Worm (Caenorhabditis elegans) whole organism, midembryonic: ENCODE measurements around the gene srg-39.

ENCODE experiments used
- T22C8.4 ChIP-seq: fragments of 200-800 bp; sonication (Bioruptor generic); IDR thresholded peaks from 2 replicates; pipeline ENCODE4 v1.3.6; 2022; ENCODE audit warnings: missing genetic modification characterization, missing compliant biosample characterization
- cog-1 ChIP-seq: sonication (generic microtip); optimal IDR thresholded peaks from 2 replicates; lab custom pipeline; 2016; ENCODE audit warnings: missing genetic modification characterization, missing compliant biosample characterization
- flt-1 ChIP-seq: fragments of 200-800 bp; sonication (Bioruptor generic); IDR thresholded peaks from 2 replicates; pipeline ENCODE4 v1.3.6; 2022; ENCODE audit warnings: missing genetic modification characterization, missing compliant biosample characterization
- klf-2 ChIP-seq: fragments of 200-800 bp; sonication (Bioruptor generic); conservative IDR thresholded peaks from 2 replicates; pipeline ENCODE4 v1.3.6; 2022; ENCODE audit warnings: missing genetic modification reagents, missing genetic modification characterization, missing compliant biosample characterization
- med-1 ChIP-seq: sonication (generic microtip); optimal IDR thresholded peaks from 2 replicates; lab custom pipeline; 2017; ENCODE audit warnings: missing genetic modification characterization, mild to moderate bottlenecking, missing compliant biosample characterization, antibody characterized with exemption, missing genetic modification reagents; ENCODE audit not compliant: insufficient read depth
- ref-1 ChIP-seq: fragments of 200-800 bp; sonication (Bioruptor generic); conservative IDR thresholded peaks from 2 replicates; pipeline ENCODE4 v1.3.6; 2022; ENCODE audit warnings: missing genetic modification reagents, missing genetic modification characterization, missing compliant biosample characterization
- tab-1 ChIP-seq: fragments of 200-800 bp; sonication (Bioruptor generic); IDR thresholded peaks from 2 replicates; pipeline ENCODE4 v1.3.6; 2022; ENCODE audit warnings: missing genetic modification characterization, missing compliant biosample characterization
- ztf-23 ChIP-seq: fragments of 200-800 bp; sonication (Bioruptor generic); IDR thresholded peaks from 2 replicates; pipeline ENCODE4 v1.3.6; 2022; ENCODE audit warnings: missing genetic modification reagents, missing genetic modification characterization, missing compliant biosample characterization
- ztf-29 ChIP-seq: fragments of 200-800 bp; sonication (Bioruptor generic); IDR thresholded peaks from 2 replicates; pipeline ENCODE4 v1.3.6; 2022; ENCODE audit warnings: missing genetic modification reagents, missing genetic modification characterization, missing compliant biosample characterization

Gene srg-39

DNA sequence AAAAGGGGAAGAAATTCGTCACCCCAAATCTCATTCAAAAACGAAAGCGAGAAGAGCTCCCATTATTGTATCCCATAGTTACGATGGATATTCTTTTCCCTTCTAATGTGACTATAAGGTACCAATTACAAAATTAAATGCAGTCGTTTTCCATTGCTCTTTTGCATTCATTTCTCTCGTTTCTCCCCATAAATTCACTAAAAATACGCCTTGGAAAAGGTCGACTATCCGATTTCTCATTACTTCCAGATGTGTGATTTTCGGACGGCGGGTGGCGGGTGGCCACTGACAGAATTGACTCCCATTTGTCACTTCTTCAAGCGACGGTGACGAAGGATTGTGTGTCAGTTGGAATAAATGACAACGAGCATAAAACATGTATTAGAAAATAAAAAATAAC is 18.7 kb downstream of the srg-39 start:
- TF ChIP-seq flt-1 (GFP tag; lab: Robert Waterston, UW) (no peak), cog-1 (tag; lab: Kevin White, UChicago) (no peak), T22C8.4 (GFP tag; lab: Robert Waterston, UW) (no peak), ztf-29 (GFP tag; lab: Robert Waterston, UW) (no peak)

ce11 chrV:11131801-11132200 is 20.4 kb downstream of the srg-39 start:
- TF ChIP-seq ref-1 (GFP tag; lab: Robert Waterston, UW) (no peak), flt-1 (GFP tag; lab: Robert Waterston, UW) (no peak), ztf-23 (GFP tag; lab: Robert Waterston, UW) (no peak), tab-1 (GFP tag; lab: Robert Waterston, UW) (no peak), med-1 (no peak), T22C8.4 (GFP tag; lab: Robert Waterston, UW) (no peak)

- no peak for TF ChIP-seq cog-1 (tag; lab: Kevin White, UChicago)
These were observed 25.0 kb downstream of the srg-39 start, which contains the start of gene jmjd-5 for ce11 chrV:11127197-11127596. Gene jmjd-5, plus strand, starts transcription at chrV:11127497.

DNA sequence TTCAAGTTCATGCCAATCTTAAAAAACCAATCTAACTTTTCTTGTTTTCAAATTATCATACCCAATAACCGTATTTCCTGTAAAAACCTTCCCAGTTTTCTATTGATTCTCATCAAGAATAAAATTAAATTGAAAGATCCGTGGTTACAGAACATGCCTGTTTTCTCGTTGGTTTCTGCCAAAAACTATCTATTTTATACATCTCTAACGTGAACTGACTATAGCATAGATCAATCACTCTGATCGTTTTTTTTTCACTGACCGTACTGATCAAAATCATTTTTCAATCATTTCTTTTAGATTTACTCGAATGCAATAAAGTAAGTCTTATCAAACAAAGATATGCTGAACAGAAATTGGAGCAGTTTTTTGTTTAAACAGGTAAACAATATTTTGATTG is 27.3 kb downstream of the srg-39 start, which contains the start of gene C06H2.2:
C06H2.2 (plus strand) TSS at position 301 of the 400 bp plus-strand sequence.
- no peak for TF ChIP-seq ztf-23 (GFP tag; lab: Robert Waterston, UW)
- TF ChIP-seq cog-1 (tag; lab: Kevin White, UChicago): no peak
- no peak for TF ChIP-seq ref-1 (GFP tag; lab: Robert Waterston, UW)
- TF ChIP-seq med-1: no peak
- TF ChIP-seq flt-1 (GFP tag; lab: Robert Waterston, UW): no peak
- TF ChIP-seq klf-2 (GFP tag; lab: Robert Waterston, UW): no peak
- no peak for TF ChIP-seq T22C8.4 (GFP tag; lab: Robert Waterston, UW)
- TF ChIP-seq tab-1 (GFP tag; lab: Robert Waterston, UW): no peak
- TF ChIP-seq ztf-29 (GFP tag; lab: Robert Waterston, UW): no peak

DNA sequence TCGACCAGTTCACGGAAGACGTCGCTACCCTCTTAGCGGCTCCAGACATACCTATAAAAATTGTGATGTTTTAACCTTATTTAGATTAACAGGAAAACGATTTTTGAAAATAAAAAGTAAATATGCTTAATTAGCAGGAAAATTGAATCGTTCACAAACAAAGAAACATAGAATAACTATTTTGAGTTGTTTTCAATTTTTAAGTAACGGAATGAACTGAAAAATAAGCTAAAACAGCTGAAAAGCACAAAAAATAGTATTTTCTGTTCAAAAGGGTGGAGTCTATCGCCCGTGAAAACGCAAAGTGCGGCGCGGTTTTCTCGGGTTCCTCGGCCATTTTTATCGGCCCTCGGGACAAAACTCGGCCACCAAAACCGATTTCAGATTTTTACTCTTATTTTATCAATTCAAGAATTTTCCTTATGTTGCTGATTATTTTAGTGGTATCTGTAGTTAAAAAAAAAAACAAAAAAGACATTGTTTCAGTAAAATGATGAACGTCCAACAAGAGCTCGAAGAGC is 28.4 kb downstream of the srg-39 start, which contains the start of the genes atp-5 and lmtr-3:
atp-5 (minus strand) TSS at position 51 of the 521 bp plus-strand sequence.
lmtr-3 (plus strand) TSS at position 370 of the 521 bp plus-strand sequence.
- TF ChIP-seq klf-2 (GFP tag; lab: Robert Waterston, UW) (no peak), ztf-23 (GFP tag; lab: Robert Waterston, UW) (peak; percentile 76), cog-1 (tag; lab: Kevin White, UChicago) (peak; percentile 34), T22C8.4 (GFP tag; lab: Robert Waterston, UW) (peak; percentile 57; the same call in 1 of the 2 replicates), flt-1 (GFP tag; lab: Robert Waterston, UW) (peak; percentile 60), tab-1 (GFP tag; lab: Robert Waterston, UW) (no peak)

- TF ChIP-seq tab-1 (GFP tag; lab: Robert Waterston, UW) (no peak), klf-2 (GFP tag; lab: Robert Waterston, UW) (no peak), ref-1 (GFP tag; lab: Robert Waterston, UW) (no peak), T22C8.4 (GFP tag; lab: Robert Waterston, UW) (no peak), cog-1 (tag; lab: Kevin White, UChicago) (no peak), ztf-29 (GFP tag; lab: Robert Waterston, UW) (no peak), med-1 (no peak), ztf-23 (GFP tag; lab: Robert Waterston, UW) (no peak)
These were observed 29.8 kb downstream of the srg-39 start, which contains the start of gene mboa-2 for ce11 chrV:11122466-11122865. Gene mboa-2, minus strand, starts transcription at chrV:11122493.

- TF ChIP-seq tab-1 (GFP tag; lab: Robert Waterston, UW) (no peak), cog-1 (tag; lab: Kevin White, UChicago) (no peak), flt-1 (GFP tag; lab: Robert Waterston, UW) (no peak), ref-1 (GFP tag; lab: Robert Waterston, UW) (no peak), med-1 (no peak), ztf-23 (GFP tag; lab: Robert Waterston, UW) (no peak), klf-2 (GFP tag; lab: Robert Waterston, UW) (no peak), ztf-29 (GFP tag; lab: Robert Waterston, UW) (no peak)
These were observed 31.0 kb downstream of the srg-39 start for ce11 chrV:11121247-11121646.

DNA sequence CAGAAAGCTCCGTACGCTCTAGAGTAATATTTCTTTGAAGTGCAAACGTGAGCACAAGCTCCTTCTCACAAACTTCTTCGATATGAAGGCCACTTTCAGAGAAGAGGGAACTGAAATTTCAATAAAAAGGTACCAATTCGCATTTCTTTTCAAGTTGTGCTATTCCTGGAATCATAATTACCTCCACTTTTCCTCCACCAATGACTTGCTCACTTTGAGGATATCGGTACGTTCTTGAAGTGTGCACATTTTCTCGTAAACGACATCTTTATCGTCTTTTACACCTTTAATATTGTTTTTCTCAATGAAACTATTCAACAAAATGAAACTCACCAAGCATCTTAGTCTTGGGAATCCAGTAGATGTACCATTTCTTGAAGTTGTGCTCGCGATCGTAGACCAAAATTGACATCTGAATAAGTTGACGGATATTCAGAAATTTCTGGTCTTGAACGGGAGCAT is 32.9 kb downstream of the srg-39 start, which contains the start of gene scb-1:
scb-1 (minus strand) TSS at position 412 of the 462 bp plus-strand sequence.
- no peak for TF ChIP-seq ztf-23 (GFP tag; lab: Robert Waterston, UW)
- no peak for TF ChIP-seq ztf-29 (GFP tag; lab: Robert Waterston, UW)
- TF ChIP-seq klf-2 (GFP tag; lab: Robert Waterston, UW): no peak
- TF ChIP-seq T22C8.4 (GFP tag; lab: Robert Waterston, UW): no peak
- no peak for TF ChIP-seq flt-1 (GFP tag; lab: Robert Waterston, UW)
- no peak for TF ChIP-seq med-1
- TF ChIP-seq tab-1 (GFP tag; lab: Robert Waterston, UW): no peak
- TF ChIP-seq cog-1 (tag; lab: Kevin White, UChicago): no peak
- no peak for TF ChIP-seq ref-1 (GFP tag; lab: Robert Waterston, UW)

DNA sequence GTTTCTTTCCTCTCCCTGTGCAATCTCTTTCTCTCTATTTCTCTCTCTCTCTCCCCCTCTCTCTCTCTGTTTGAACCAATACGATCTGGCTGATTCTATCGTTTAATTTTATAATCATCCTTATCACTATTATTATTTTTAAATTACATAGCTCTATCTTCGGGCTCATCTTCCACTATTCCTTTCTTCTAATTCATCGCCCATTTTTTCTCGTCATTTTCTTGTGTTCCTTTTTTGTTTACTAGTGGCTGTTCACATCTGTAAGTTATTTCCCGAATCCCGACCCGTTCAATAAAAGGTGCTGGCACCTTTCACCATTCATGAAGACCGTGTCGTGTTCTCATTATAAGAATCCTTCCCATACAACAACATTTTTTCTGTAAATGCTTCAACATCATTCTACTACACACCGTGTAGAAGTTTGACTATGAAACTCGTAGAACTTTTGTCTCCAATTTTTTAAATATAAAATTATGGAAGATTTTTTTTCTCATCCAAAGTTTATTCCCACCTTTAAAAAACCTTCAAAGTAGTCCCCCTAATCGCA is 34.0 kb downstream of the srg-39 start:
- TF ChIP-seq T22C8.4 (GFP tag; lab: Robert Waterston, UW): no peak
- TF ChIP-seq flt-1 (GFP tag; lab: Robert Waterston, UW): no peak
- no peak for TF ChIP-seq klf-2 (GFP tag; lab: Robert Waterston, UW)
- TF ChIP-seq ref-1 (GFP tag; lab: Robert Waterston, UW): no peak
- no peak for TF ChIP-seq cog-1 (tag; lab: Kevin White, UChicago)
- no peak for TF ChIP-seq ztf-29 (GFP tag; lab: Robert Waterston, UW)
- no peak for TF ChIP-seq ztf-23 (GFP tag; lab: Robert Waterston, UW)
- TF ChIP-seq tab-1 (GFP tag; lab: Robert Waterston, UW): no peak
- TF ChIP-seq med-1: no peak
